Worm (Caenorhabditis elegans): ENCODE measurements around the gene F54E12.2.

F54E12.2 gene

DNA sequence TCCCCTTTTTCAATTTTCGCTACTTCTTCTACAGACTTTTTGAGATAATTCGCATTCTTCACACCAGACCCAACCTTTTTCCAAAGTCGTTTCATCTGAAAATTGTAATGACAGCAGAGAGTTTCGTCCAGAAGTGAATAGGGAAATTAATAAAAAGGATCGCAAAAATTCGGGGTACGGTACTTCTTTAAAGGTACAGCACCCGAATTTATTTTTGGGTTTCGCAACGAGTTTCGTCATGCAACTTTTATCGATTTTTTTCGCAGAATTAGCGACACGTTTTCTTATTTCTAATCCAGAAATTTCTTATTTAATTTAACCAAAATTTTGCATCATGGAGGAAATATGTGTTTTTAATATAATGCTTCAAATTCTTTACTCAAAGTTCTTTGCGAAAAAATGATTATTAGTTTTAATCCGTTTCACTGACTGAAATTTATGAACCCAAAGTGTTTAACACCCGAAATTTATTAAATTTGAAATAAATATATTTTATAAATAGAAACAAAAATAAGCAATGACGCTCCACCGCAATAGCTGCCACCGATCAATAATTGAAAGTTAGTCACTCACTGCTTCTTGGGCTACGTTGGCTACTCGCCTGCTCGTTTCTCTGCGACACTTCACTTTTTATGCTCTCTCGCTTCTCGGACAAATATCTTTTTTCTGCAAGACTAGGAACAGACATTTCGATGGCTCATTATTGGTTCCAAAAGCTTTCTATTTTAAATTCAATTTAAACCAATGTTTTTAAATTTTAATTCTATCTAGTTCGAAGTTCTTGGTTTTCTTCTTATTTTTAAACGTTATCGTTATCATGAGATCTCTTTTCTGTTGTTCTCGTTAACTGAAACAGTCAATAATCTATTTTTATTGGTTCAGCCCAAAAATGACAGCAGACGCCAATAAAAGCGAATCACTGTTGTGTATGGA is 38.6 kb downstream of the F54E12.2 start, which contains the start of the genes B0035.15 and dnj-1:
Gene B0035.15 (minus strand): TSS at position 99 of the 933 bp plus-strand sequence.
Gene dnj-1 (plus strand): TSS at position 883 of the 933 bp plus-strand sequence.
- TF ChIP-seq nhr-129 (tag; optimal IDR thresholded peaks at IDR 0.05) (peak; percentile 8), fos-1 (tag; optimal IDR thresholded peaks at IDR 0.05) (peak; percentile 67), blmp-1 (tag; optimal IDR thresholded peaks at IDR 0.05; ENCODE audit: insufficient read depth) (peak; percentile 51), F13H6.1 (tag; optimal IDR thresholded peaks at IDR 0.05) (peak; percentile 19), crh-2 (tag; optimal IDR thresholded peaks at IDR 0.05) (peak; percentile 43), C34F6.9 (tag; optimal IDR thresholded peaks at IDR 0.05) (peak; percentile 78), gmeb-1 (tag; optimal IDR thresholded peaks at IDR 0.05) (peak; percentile 36), unc-55 (GFP tag; optimal IDR thresholded peaks at IDR 0.05) (peak; percentile 80), ZK546.5 (tag; optimal IDR thresholded peaks at IDR 0.05) (no peak), lsy-2 (tag; optimal IDR thresholded peaks at IDR 0.05) (peak in 1 of 2 experiments; percentile 52), nhr-25 (tag; optimal IDR thresholded peaks at IDR 0.05) (no peak), sma-9 (GFP tag; optimal IDR thresholded peaks at IDR 0.05) (no peak), sma-9 (tag; optimal IDR thresholded peaks at IDR 0.05) (no peak), nhr-12 (tag; optimal IDR thresholded peaks at IDR 0.05) (no peak), peb-1 (tag; optimal IDR thresholded peaks at IDR 0.05) (no peak)

DNA sequence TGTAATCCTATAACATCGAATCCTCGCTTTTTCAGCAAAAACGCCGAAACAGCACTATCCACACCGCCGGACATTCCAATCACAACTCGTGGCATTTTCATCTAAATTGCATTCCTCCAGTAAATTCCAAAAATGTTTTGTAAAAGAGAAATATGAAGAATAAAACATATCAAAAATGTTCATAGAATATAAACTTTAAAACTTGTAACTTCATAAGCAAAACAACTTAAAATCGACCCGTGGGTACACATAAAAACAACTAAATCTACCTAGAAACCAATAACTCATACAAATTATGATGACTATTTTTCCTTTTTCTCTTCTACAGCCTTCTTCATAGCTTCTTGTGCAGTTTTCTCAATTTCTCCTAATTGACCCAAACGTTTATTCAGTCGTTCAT is 40.2 kb downstream of the F54E12.2 start, which contains the start of gene mttu-1:
Gene mttu-1 (minus strand): TSS at position 101 of the 400 bp plus-strand sequence.
- TF ChIP-seq elt-3 (tag; optimal IDR thresholded peaks at IDR 0.05): no peak
- no peak for TF ChIP-seq egl-27 (tag; optimal IDR thresholded peaks at IDR 0.05)
- no peak for TF ChIP-seq unc-39 (tag; optimal IDR thresholded peaks at IDR 0.05)
- TF ChIP-seq lsy-2 (tag; optimal IDR thresholded peaks at IDR 0.05): no peak

DNA sequence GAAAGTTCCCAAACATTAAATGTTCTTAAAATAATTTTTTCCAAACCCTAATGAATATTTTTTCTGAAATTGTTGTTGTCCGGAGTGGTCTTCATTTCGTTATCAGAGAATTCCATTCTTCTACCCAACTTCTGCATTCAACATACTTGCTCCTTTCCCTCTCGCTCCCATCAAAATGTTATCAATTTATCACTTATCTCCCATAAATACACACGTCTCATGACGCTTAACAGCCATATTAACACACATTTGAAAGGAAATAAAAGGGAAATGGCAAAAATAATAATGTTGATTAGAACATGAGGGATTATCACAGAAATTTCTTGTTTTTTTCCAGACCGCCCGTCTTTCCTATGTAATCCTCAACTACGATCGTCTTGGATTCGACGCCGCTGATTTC is 48.0 kb downstream of the F54E12.2 start:
- TF ChIP-seq Y55F3AM.14 (GFP tag; optimal IDR thresholded peaks at IDR 0.05) (no peak), skn-1 (tag; optimal IDR thresholded peaks at IDR 0.05) (peak; percentile 23), crh-2 (tag; optimal IDR thresholded peaks at IDR 0.05) (peak; percentile 58), fos-1 (tag; optimal IDR thresholded peaks at IDR 0.05) (peak; percentile 98), elt-3 (tag; optimal IDR thresholded peaks at IDR 0.05) (no peak), nhr-25 (tag; optimal IDR thresholded peaks at IDR 0.05) (no peak), sma-9 (GFP tag; optimal IDR thresholded peaks at IDR 0.05) (peak; percentile 20), sma-9 (tag; optimal IDR thresholded peaks at IDR 0.05) (no peak), peb-1 (tag; optimal IDR thresholded peaks at IDR 0.05) (no peak), nhr-129 (tag; optimal IDR thresholded peaks at IDR 0.05) (no peak), gmeb-1 (tag; optimal IDR thresholded peaks at IDR 0.05) (peak; percentile 45)

ce11 chrIV:11287511-11287910 is 49.5 kb downstream of the F54E12.2 start, which contains the start of gene F54D1.6:
F54D1.6 (plus strand) TSS chrIV:11287811.
- TF ChIP-seq Y55F3AM.14 (GFP tag; optimal IDR thresholded peaks at IDR 0.05): no peak
- TF ChIP-seq ama-1 (optimal IDR thresholded peaks at IDR 0.05): no peak
- no peak for TF ChIP-seq nhr-77 (tag; optimal IDR thresholded peaks at IDR 0.05)
- no peak for TF ChIP-seq lin-39 (tag; optimal IDR thresholded peaks at IDR 0.05)
- no peak for TF ChIP-seq crh-2 (tag; optimal IDR thresholded peaks at IDR 0.05)
- no peak for TF ChIP-seq ztf-4 (tag; optimal IDR thresholded peaks at IDR 0.05)
- TF ChIP-seq lin-11 (tag; optimal IDR thresholded peaks at IDR 0.05): no peak
- no peak for TF ChIP-seq ztf-1 (GFP tag; conservative IDR thresholded peaks at IDR 0.05)
- TF ChIP-seq ceh-16 (tag; optimal IDR thresholded peaks at IDR 0.05): no peak
- no peak for TF ChIP-seq gmeb-1 (tag; optimal IDR thresholded peaks at IDR 0.05)
- no peak for TF ChIP-seq blmp-1 (tag; optimal IDR thresholded peaks at IDR 0.05; ENCODE audit: insufficient read depth)
- TF ChIP-seq sma-9 (GFP tag; optimal IDR thresholded peaks at IDR 0.05): no peak
- TF ChIP-seq sma-9 (tag; optimal IDR thresholded peaks at IDR 0.05): no peak
- no peak for TF ChIP-seq nhr-23 (tag; optimal IDR thresholded peaks at IDR 0.05)
- no peak for TF ChIP-seq nhr-10 (tag; optimal IDR thresholded peaks at IDR 0.05)
- TF ChIP-seq unc-62 (GFP tag; optimal IDR thresholded peaks at IDR 0.05): no peak

ce11 chrIV:11286112-11286511 is 50.9 kb downstream of the F54E12.2 start:
- TF ChIP-seq fos-1 (tag; optimal IDR thresholded peaks at IDR 0.05) (peak; percentile 66), sem-4 (tag; optimal IDR thresholded peaks at IDR 0.05) (no peak), unc-39 (tag; optimal IDR thresholded peaks at IDR 0.05) (no peak), nhr-11 (tag; optimal IDR thresholded peaks at IDR 0.05) (no peak), elt-1 (tag; optimal IDR thresholded peaks at IDR 0.05) (no peak)
